Fruit fly (Drosophila melanogaster) whole organism, embryonic: Measurements from ENCODE around the gene fmt.

ENCODE experiments used
- Adf1 ChIP-seq: fragments of 200-800 bp; sonication (Bioruptor generic); IDR thresholded peaks from 2 replicates; pipeline ENCODE4 v1.3.6; 2022; ENCODE audit warnings: missing biosample characterization, missing genetic modification characterization
- Aef1 ChIP-seq: fragments of 200-800 bp; sonication (Bioruptor generic); IDR thresholded peaks from 3 replicates; pipeline ENCODE4 v1.3.6; 2022; ENCODE audit warnings: missing biosample characterization, missing genetic modification characterization
- Antp ChIP-seq: fragments of 200-800 bp; sonication (Bioruptor generic); optimal IDR thresholded peaks from 3 replicates; lab custom pipeline; 2016; ENCODE audit warnings: missing biosample characterization, missing genetic modification characterization
- CG10267 ChIP-seq: fragments of 200-800 bp; sonication (Bioruptor generic); optimal IDR thresholded peaks from 2 replicates; lab custom pipeline; 2018; ENCODE audit warnings: missing biosample characterization, mild to moderate bottlenecking, missing genetic modification characterization, moderate library complexity
- CG10366 ChIP-seq: fragments of 200-800 bp; sonication (Bioruptor generic); IDR thresholded peaks from 2 replicates; pipeline ENCODE4 v1.3.6; 2022; ENCODE audit warnings: missing biosample characterization, missing genetic modification characterization
- CG11695 ChIP-seq: fragments of 200-800 bp; sonication (Bioruptor generic); IDR thresholded peaks from 3 replicates; pipeline ENCODE4 v1.3.6; 2022; ENCODE audit warnings: missing biosample characterization, missing genetic modification characterization
- CG12391 ChIP-seq: fragments of 200-800 bp; sonication (Bioruptor generic); optimal IDR thresholded peaks from 3 replicates; lab custom pipeline; 2018; ENCODE audit warnings: missing biosample characterization, mild to moderate bottlenecking, missing genetic modification characterization, moderate library complexity
- CG15073 ChIP-seq: fragments of 200-800 bp; sonication (Bioruptor generic); optimal IDR thresholded peaks from 2 replicates; lab custom pipeline; 2016; ENCODE audit warnings: missing biosample characterization, missing genetic modification characterization
- CG15696 ChIP-seq: fragments of 200-800 bp; sonication (Bioruptor generic); optimal IDR thresholded peaks from 2 replicates; lab custom pipeline; 2019; ENCODE audit warnings: missing biosample characterization, mild to moderate bottlenecking, missing genetic modification characterization, moderate library complexity
- CG16815 ChIP-seq: fragments of 200-800 bp; sonication (Bioruptor generic); optimal IDR thresholded peaks from 3 replicates; lab custom pipeline; 2017; ENCODE audit warnings: missing biosample characterization, mild to moderate bottlenecking, missing genetic modification characterization
- CG17186 ChIP-seq: fragments of 200-800 bp; sonication (Bioruptor generic); optimal IDR thresholded peaks from 3 replicates; lab custom pipeline; 2017; ENCODE audit warnings: missing biosample characterization, missing genetic modification reagents, missing genetic modification characterization
- CG1792 ChIP-seq: fragments of 200-800 bp; sonication (Bioruptor generic); optimal IDR thresholded peaks from 2 replicates; lab custom pipeline; 2016; ENCODE audit warnings: missing biosample characterization, missing genetic modification characterization
- CG2199 ChIP-seq: fragments of 200-800 bp; sonication (Bioruptor generic); IDR thresholded peaks from 3 replicates; pipeline ENCODE4 v1.3.6; 2022; ENCODE audit warnings: missing biosample characterization, missing genetic modification characterization
- CG30431 ChIP-seq: fragments of 200-800 bp; sonication (Bioruptor generic); optimal IDR thresholded peaks from 2 replicates; lab custom pipeline; 2017; ENCODE audit warnings: missing biosample characterization, missing genetic modification characterization
- CG31388 ChIP-seq: fragments of 200-800 bp; sonication (Bioruptor generic); optimal IDR thresholded peaks from 2 replicates; lab custom pipeline; 2016; ENCODE audit warnings: missing biosample characterization, missing genetic modification characterization
- CG32772 ChIP-seq: fragments of 200-800 bp; sonication (Bioruptor generic); IDR thresholded peaks from 2 replicates; pipeline ENCODE4 v1.3.6; 2022; ENCODE audit warnings: missing biosample characterization, missing genetic modification characterization
- CG33557 ChIP-seq: fragments of 200-800 bp; sonication (Bioruptor generic); optimal IDR thresholded peaks from 2 replicates; lab custom pipeline; 2019; ENCODE audit warnings: missing biosample characterization, mild to moderate bottlenecking, missing genetic modification characterization, moderate library complexity
- CG4328 ChIP-seq: fragments of 200-800 bp; sonication (Bioruptor generic); optimal IDR thresholded peaks from 3 replicates; lab custom pipeline; 2017; ENCODE audit warnings: missing biosample characterization, missing genetic modification reagents, missing genetic modification characterization
- CG7556 ChIP-seq: fragments of 200-800 bp; sonication (Bioruptor generic); optimal IDR thresholded peaks from 2 replicates; lab custom pipeline; 2017; ENCODE audit warnings: missing biosample characterization, mild to moderate bottlenecking, missing genetic modification characterization
- CG8089 ChIP-seq: fragments of 200-800 bp; sonication (Bioruptor generic); optimal IDR thresholded peaks from 3 replicates; lab custom pipeline; 2016; ENCODE audit warnings: missing biosample characterization, missing genetic modification characterization
- CG9437 ChIP-seq: fragments of 200-800 bp; sonication (Bioruptor generic); optimal IDR thresholded peaks from 2 replicates; lab custom pipeline; 2018; ENCODE audit warnings: missing biosample characterization, mild to moderate bottlenecking, missing genetic modification characterization
- CTCF ChIP-seq: fragments of 200-800 bp; sonication (Bioruptor generic); optimal IDR thresholded peaks from 2 replicates; lab custom pipeline; 2017; ENCODE audit warnings: missing biosample characterization, mild to moderate bottlenecking, missing genetic modification characterization, moderate library complexity
- D ChIP-seq, 2 experiments: fragments of 200-800 bp in 1 of 2; fragments of >200 bp in 1 of 2; sonication (Bioruptor generic) in 1 of 2; optimal IDR thresholded peaks; 2 replicates in 1 of 2; 3 replicates in 1 of 2; lab custom pipeline; 2017; ENCODE audit warnings: mild to moderate bottlenecking in 1 of 2, missing biosample characterization in 1 of 2, missing genetic modification characterization in 1 of 2, missing genetic modification reagents in 1 of 2
- D19B ChIP-seq: fragments of 200-800 bp; sonication (Bioruptor generic); optimal IDR thresholded peaks from 2 replicates; lab custom pipeline; 2017; ENCODE audit warnings: missing biosample characterization, mild to moderate bottlenecking, missing genetic modification characterization
- Drgx ChIP-seq: fragments of 200-800 bp; sonication (Bioruptor generic); IDR thresholded peaks from 2 replicates; pipeline ENCODE4 v1.3.6; 2022; ENCODE audit warnings: missing biosample characterization, missing genetic modification characterization
- Eip74EF ChIP-seq, 2 experiments: fragments of 200-800 bp in 1 of 2; fragments of >200 bp in 1 of 2; sonication (Bioruptor generic) in 1 of 2; optimal IDR thresholded peaks; 2 replicates each; lab custom pipeline; 2017 to 2019; ENCODE audit warnings: missing biosample characterization in 2 of 2, missing genetic modification characterization in 2 of 2, mild to moderate bottlenecking in 1 of 2, moderate library complexity in 1 of 2
- GATAe ChIP-seq: fragments of 200-800 bp; sonication (Bioruptor generic); conservative IDR thresholded peaks from 2 replicates; pipeline ENCODE4 v1.3.6; 2022; ENCODE audit warnings: missing biosample characterization, missing genetic modification characterization
- Gsc ChIP-seq: fragments of 200-800 bp; sonication (Bioruptor generic); IDR thresholded peaks from 2 replicates; pipeline ENCODE4 v1.3.6; 2022; ENCODE audit warnings: missing biosample characterization, missing genetic modification characterization
- H15 ChIP-seq: fragments of 200-800 bp; sonication (Bioruptor generic); IDR thresholded peaks from 3 replicates; pipeline ENCODE4 v1.3.6; 2022; ENCODE audit warnings: missing biosample characterization, missing genetic modification characterization
- HLH54F ChIP-seq: fragments of 200-800 bp; sonication (Bioruptor generic); optimal IDR thresholded peaks from 3 replicates; lab custom pipeline; 2016; ENCODE audit warnings: missing biosample characterization, missing genetic modification characterization
- HmgZ ChIP-seq: fragments of 200-800 bp; sonication (Bioruptor generic); optimal IDR thresholded peaks from 2 replicates; lab custom pipeline; 2018; ENCODE audit warnings: missing biosample characterization, mild to moderate bottlenecking, missing genetic modification characterization
- Hr51 ChIP-seq, 2 experiments: fragments of 200-800 bp; sonication (Bioruptor generic); optimal IDR thresholded peaks; 2 replicates in 1 of 2; 3 replicates in 1 of 2; lab custom pipeline; 2016 to 2018; ENCODE audit warnings: missing biosample characterization in 2 of 2, missing genetic modification characterization in 2 of 2, mild to moderate bottlenecking in 1 of 2, moderate library complexity in 1 of 2
- Lhr ChIP-seq: fragments of 200-800 bp; sonication (Bioruptor generic); optimal IDR thresholded peaks from 3 replicates; lab custom pipeline; 2017; ENCODE audit warnings: mild to moderate bottlenecking, missing biosample characterization, missing genetic modification reagents, missing genetic modification characterization
- Max ChIP-seq: fragments of 200-800 bp; sonication (Bioruptor generic); optimal IDR thresholded peaks from 2 replicates; lab custom pipeline; 2016; ENCODE audit warnings: missing biosample characterization, mild to moderate bottlenecking, missing genetic modification characterization
- Mes4 ChIP-seq: fragments of 200-800 bp; sonication (Bioruptor generic); optimal IDR thresholded peaks from 2 replicates; lab custom pipeline; 2016; ENCODE audit warnings: missing biosample characterization, missing genetic modification characterization
- NC2β ChIP-seq: fragments of 200-800 bp; sonication (Bioruptor generic); optimal IDR thresholded peaks from 2 replicates; lab custom pipeline; 2016; ENCODE audit warnings: missing biosample characterization, missing genetic modification characterization
- Oli ChIP-seq: fragments of 200-800 bp; sonication (Bioruptor generic); optimal IDR thresholded peaks from 2 replicates; lab custom pipeline; 2018; ENCODE audit warnings: missing biosample characterization, mild to moderate bottlenecking, missing genetic modification characterization, moderate library complexity
- bbx ChIP-seq: fragments of 200-800 bp; sonication (Bioruptor generic); IDR thresholded peaks from 2 replicates; pipeline ENCODE4 v1.3.6; 2022; ENCODE audit warnings: missing biosample characterization, missing genetic modification characterization; ENCODE audit not compliant: partially characterized antibody
- croc ChIP-seq: fragments of 200-800 bp; sonication (Bioruptor generic); conservative IDR thresholded peaks from 3 replicates; pipeline ENCODE4 v1.3.6; 2022; ENCODE audit warnings: missing biosample characterization, missing genetic modification characterization
- danr ChIP-seq: fragments of 200-800 bp; sonication (Bioruptor generic); IDR thresholded peaks from 2 replicates; pipeline ENCODE4 v1.3.6; 2022; ENCODE audit warnings: missing biosample characterization, missing genetic modification characterization
- maf-S ChIP-seq: fragments of 200-800 bp; sonication (Bioruptor generic); optimal IDR thresholded peaks from 2 replicates; lab custom pipeline; 2016; ENCODE audit warnings: missing biosample characterization, missing genetic modification characterization
- pho ChIP-seq: fragments of 200-800 bp; sonication (Bioruptor generic); optimal IDR thresholded peaks from 2 replicates; lab custom pipeline; 2016; ENCODE audit warnings: missing biosample characterization, missing genetic modification characterization
- psq ChIP-seq: fragments of 200-800 bp; sonication (Bioruptor generic); optimal IDR thresholded peaks from 2 replicates; lab custom pipeline; 2017; ENCODE audit warnings: missing biosample characterization, missing genetic modification characterization
- schlank ChIP-seq: fragments of 200-800 bp; sonication (Bioruptor generic); optimal IDR thresholded peaks from 2 replicates; lab custom pipeline; 2018; ENCODE audit warnings: missing biosample characterization, mild to moderate bottlenecking, missing genetic modification characterization
- sim ChIP-seq: fragments of 200-800 bp; sonication (Bioruptor generic); IDR thresholded peaks from 2 replicates; pipeline ENCODE4 v1.3.6; 2022; ENCODE audit warnings: missing biosample characterization, missing genetic modification characterization
- sob ChIP-seq: fragments of 200-800 bp; sonication (Bioruptor generic); IDR thresholded peaks from 2 replicates; pipeline ENCODE4 v1.3.6; 2022; ENCODE audit warnings: missing biosample characterization, missing genetic modification characterization
- sr ChIP-seq: fragments of 200-800 bp; sonication (Bioruptor generic); IDR thresholded peaks from 3 replicates; pipeline ENCODE4 v1.3.6; 2022; ENCODE audit warnings: missing biosample characterization, missing genetic modification characterization
- tin ChIP-seq: fragments of 200-800 bp; sonication (Bioruptor generic); optimal IDR thresholded peaks from 3 replicates; lab custom pipeline; 2016; ENCODE audit warnings: missing biosample characterization, missing genetic modification characterization
- zfh1 ChIP-seq: fragments of 200-800 bp; sonication (Bioruptor generic); IDR thresholded peaks from 3 replicates; pipeline ENCODE4 v1.3.6; 2022; ENCODE audit warnings: missing biosample characterization, missing genetic modification characterization

Gene fmt

dm6 chr3L:6192822-6193555 lies 19.3 kb upstream of the fmt start, which contains the start of the genes Sf3b6 and Tnpo (continued):
- TF ChIP-seq CG30431 (GFP tag; lab: Kevin White, UChicago) (peak; percentile 79), HLH54F (peak; percentile 77), CG17186 (GFP tag; lab: Kevin White, UChicago) (peak; percentile 62), CG2199 (GFP tag; lab: Robert Waterston, UW) (0 out of 3 replicates have a peak, but pooled peaks have one; percentile 37), CG16815 (peak; percentile 89), schlank (peak; percentile 35), Antp (GFP tag; lab: Kevin White, UChicago) (peak; percentile 61), D19B (GFP tag; lab: Kevin White, UChicago) (peak; percentile 88), Adf1 (peak; percentile 39), D (optimal IDR thresholded peaks at IDR 0.05; lab: Kevin White, UChicago) (no peak), D (GFP tag; optimal IDR thresholded peaks at IDR 0.05; lab: Kevin White, UChicago) (peak; percentile 68), CG15696 (tag; lab: Kevin White, UChicago) (peak; percentile 89), sob (peak; percentile 83), sim (peak; percentile 38; the same call in 1 of the 2 replicates), CG31388 (GFP tag; lab: Kevin White, UChicago) (peak; percentile 49), Oli (tag; lab: Kevin White, UChicago) (peak; percentile 81), Lhr (GFP tag; lab: Kevin White, UChicago) (peak; percentile 78), HmgZ (tag; lab: Kevin White, UChicago) (peak; percentile 66), CG12391 (tag; lab: Kevin White, UChicago) (peak; percentile 91), Gsc (GFP tag; lab: Robert Waterston, UW) (no peak; the same call in 1 of the 2 replicates), CG32772 (GFP tag; lab: Robert Waterston, UW) (peak; percentile 86), GATAe (GFP tag; lab: Robert Waterston, UW) (0 out of 2 replicates have a peak, but pooled peaks have one; percentile 19), CG10366 (GFP tag; lab: Robert Waterston, UW) (peak; percentile 86), CG10267 (peak; percentile 80), CG33557 (GFP tag; lab: Kevin White, UChicago) (peak; percentile 83), Eip74EF (GFP tag; optimal IDR thresholded peaks at IDR 0.05; lab: Kevin White, UChicago) (no peak), danr (GFP tag; lab: Robert Waterston, UW) (peak; percentile 71; the same call in 1 of the 2 replicates), CG15073 (GFP tag; lab: Kevin White, UChicago) (peak; percentile 39), bbx (0 out of 2 replicates have a peak, but pooled peaks have one; percentile 17), H15 (GFP tag; lab: Robert Waterston, UW) (peak; percentile 69; the same call in 2 of the 3 replicates), psq (GFP tag; lab: Kevin White, UChicago) (peak; percentile 58), sr (GFP tag; lab: Robert Waterston, UW) (peak; percentile 8; the same call in 1 of the 3 replicates), Mes4 (peak; percentile 63), NC2β (GFP tag; lab: Kevin White, UChicago) (peak; percentile 58), maf-S (GFP tag; lab: Kevin White, UChicago) (peak; percentile 46), CG8089 (GFP tag; lab: Kevin White, UChicago) (peak; percentile 73), Drgx (GFP tag; lab: Robert Waterston, UW) (peak; percentile 61), CG4328 (GFP tag; lab: Kevin White, UChicago) (peak; percentile 82), croc (peak; percentile 73), zfh1 (peak; percentile 77), Max (peak; percentile 82), Hr51 (GFP tag; optimal IDR thresholded peaks at IDR 0.05; lab: Kevin White, UChicago) (peak in 1 of 2 experiments; percentile 55), pho (GFP tag; lab: Kevin White, UChicago) (peak; percentile 79), Aef1 (GFP tag; lab: Robert Waterston, UW) (peak; percentile 87), CG1792 (GFP tag; lab: Kevin White, UChicago) (peak; percentile 38), tin (GFP tag; lab: Kevin White, UChicago) (peak; percentile 80), CG11695 (GFP tag; lab: Robert Waterston, UW) (peak; percentile 68), CG9437 (GFP tag; lab: Kevin White, UChicago) (peak; percentile 76), CG7556 (GFP tag; lab: Kevin White, UChicago) (no peak), CTCF (no peak)
